Fruit fly (Drosophila melanogaster): ENCODE measurements around the gene CG18178.
A peak's percentile ranks its signal among the peaks of the same experiment; 100 is the strongest.

DNA sequence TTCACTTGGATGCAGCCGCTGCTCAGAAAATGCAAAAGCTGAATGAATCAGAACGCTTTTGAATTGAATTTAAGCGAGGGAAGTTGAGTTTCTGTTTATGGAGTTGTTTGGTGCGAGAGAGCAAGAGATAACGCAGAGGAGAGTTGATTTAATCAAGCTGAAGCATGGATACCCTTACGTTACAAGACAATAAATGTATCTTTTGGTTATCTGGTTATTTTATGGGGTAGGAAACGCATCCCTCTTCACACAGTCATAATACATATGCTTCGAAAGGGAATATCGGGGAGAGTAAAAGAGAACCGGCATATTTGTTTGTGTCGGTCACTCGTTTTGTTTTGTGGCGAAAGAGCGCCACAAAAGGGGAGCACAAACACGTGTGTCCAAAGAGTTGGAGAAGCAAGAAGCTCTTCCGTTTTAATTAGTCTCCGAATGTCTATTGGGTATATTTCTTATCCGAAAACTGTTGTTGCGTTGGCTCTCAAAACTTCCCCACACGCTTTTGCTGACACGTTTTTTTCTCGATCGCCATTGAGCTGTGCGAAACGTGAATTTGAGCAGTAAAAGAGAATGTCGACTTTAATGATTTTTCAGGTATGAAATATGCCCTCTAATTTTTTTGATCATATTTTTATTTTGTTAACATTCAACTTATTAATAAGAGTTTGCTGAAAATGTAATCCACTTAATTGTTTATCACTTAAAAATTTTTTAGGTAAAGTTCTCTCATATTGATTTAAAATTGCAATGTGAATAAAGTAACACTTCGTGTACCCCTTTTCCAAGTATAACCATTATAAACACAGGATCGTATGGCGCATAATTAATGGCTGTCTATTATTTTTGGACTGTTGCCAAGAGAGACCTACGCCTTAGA is 22.1 kb downstream of the CG18178 start, which contains the start of gene Prps:
- TF ChIP-seq CG16815 (GFP tag; optimal IDR thresholded peaks at IDR 0.05) (peak; percentile 19), bigmax (GFP tag; optimal IDR thresholded peaks at IDR 0.05) (peak; percentile 39), Hmr (GFP tag; optimal IDR thresholded peaks at IDR 0.05) (peak; percentile 76), cato (GFP tag; optimal IDR thresholded peaks at IDR 0.05; ENCODE audit: borderline replicate concordance) (no peak)

All from whole organism, embryonic.